Fruit fly (Drosophila melanogaster) whole organism, pupa: ENCODE measurements around the gene CG13847.

Experiments
- CG10348 ChIP-seq: fragments of 200-800 bp; sonication (Bioruptor generic); IDR thresholded peaks from 2 replicates; pipeline ENCODE4 v1.3.6; 2022; ENCODE audit warnings: missing biosample characterization, missing genetic modification characterization
- CG12605 ChIP-seq: fragments of 200-800 bp; sonication (Bioruptor generic); IDR thresholded peaks from 2 replicates; pipeline ENCODE4 v1.3.6; 2022; ENCODE audit warnings: missing biosample characterization, missing genetic modification characterization
- CG13204 ChIP-seq: fragments of 200-800 bp; sonication (Bioruptor generic); optimal IDR thresholded peaks from 2 replicates; lab custom pipeline; 2018; ENCODE audit warnings: missing biosample characterization, mild to moderate bottlenecking, missing genetic modification characterization, moderate library complexity
- CG14655 ChIP-seq: fragments of 200-800 bp; sonication (Bioruptor generic); optimal IDR thresholded peaks from 3 replicates; lab custom pipeline; 2017; ENCODE audit warnings: mild to moderate bottlenecking, missing biosample characterization, missing genetic modification reagents, missing genetic modification characterization
- CG15710 ChIP-seq: fragments of 200-800 bp; sonication (Bioruptor generic); optimal IDR thresholded peaks from 2 replicates; lab custom pipeline; 2018; ENCODE audit warnings: missing biosample characterization, mild to moderate bottlenecking, missing genetic modification characterization, moderate library complexity
- CG17806 ChIP-seq: fragments of 200-800 bp; sonication (Bioruptor generic); optimal IDR thresholded peaks from 2 replicates; lab custom pipeline; 2018; ENCODE audit warnings: missing biosample characterization, mild to moderate bottlenecking, missing genetic modification characterization, moderate library complexity
- CG32121 ChIP-seq: fragments of 200-800 bp; sonication (Bioruptor generic); IDR thresholded peaks from 2 replicates; pipeline ENCODE4 v1.3.6; 2022; ENCODE audit warnings: missing biosample characterization, missing genetic modification characterization
- CG34367 ChIP-seq: fragments of 200-800 bp; sonication (Bioruptor generic); optimal IDR thresholded peaks from 2 replicates; lab custom pipeline; 2018; ENCODE audit warnings: missing biosample characterization, mild to moderate bottlenecking, missing genetic modification characterization
- CG4496 ChIP-seq: fragments of 200-800 bp; sonication (Bioruptor generic); IDR thresholded peaks from 3 replicates; pipeline ENCODE4 v1.3.6; 2022; ENCODE audit warnings: missing biosample characterization, missing genetic modification characterization
- CG8159 ChIP-seq: fragments of 200-800 bp; sonication (Bioruptor generic); optimal IDR thresholded peaks from 3 replicates; lab custom pipeline; 2018; ENCODE audit warnings: missing biosample characterization, mild to moderate bottlenecking, missing genetic modification characterization, moderate library complexity
- CG8301 ChIP-seq: fragments of 200-800 bp; sonication (Bioruptor generic); optimal IDR thresholded peaks from 2 replicates; lab custom pipeline; 2018; ENCODE audit warnings: missing biosample characterization, mild to moderate bottlenecking, missing genetic modification characterization
- CG9948 ChIP-seq: fragments of 200-800 bp; sonication (Bioruptor generic); optimal IDR thresholded peaks from 2 replicates; lab custom pipeline; 2018; ENCODE audit warnings: missing biosample characterization, mild to moderate bottlenecking, missing genetic modification characterization, moderate library complexity
- D1 ChIP-seq: fragments of 200-800 bp; sonication (Bioruptor generic); optimal IDR thresholded peaks from 2 replicates; lab custom pipeline; 2018; ENCODE audit warnings: missing biosample characterization, mild to moderate bottlenecking, missing genetic modification characterization, moderate library complexity
- EcR ChIP-seq: fragments of 200-800 bp; sonication (Bioruptor generic); optimal IDR thresholded peaks from 3 replicates; lab custom pipeline; 2019; ENCODE audit warnings: missing biosample characterization, missing genetic modification characterization, mild to moderate bottlenecking, moderate library complexity, missing genetic modification reagents
- Ets98B ChIP-seq: fragments of 200-800 bp; sonication (Bioruptor generic); IDR thresholded peaks from 2 replicates; pipeline ENCODE4 v1.3.6; 2022; ENCODE audit warnings: missing biosample characterization, missing genetic modification characterization
- Pif1A ChIP-seq: fragments of 200-800 bp; sonication (Bioruptor generic); optimal IDR thresholded peaks from 3 replicates; lab custom pipeline; 2016; ENCODE audit warnings: missing biosample characterization, missing genetic modification characterization
- Pif1B ChIP-seq: fragments of 200-800 bp; sonication (Bioruptor generic); optimal IDR thresholded peaks from 3 replicates; lab custom pipeline; 2016; ENCODE audit warnings: missing biosample characterization, missing genetic modification characterization
- Snoo ChIP-seq: fragments of 200-800 bp; sonication (Bioruptor generic); optimal IDR thresholded peaks from 3 replicates; lab custom pipeline; 2017; ENCODE audit warnings: missing biosample characterization, mild to moderate bottlenecking, missing genetic modification characterization, inconsistent platforms
- fd96Ca ChIP-seq: fragments of 200-800 bp; sonication (Bioruptor generic); IDR thresholded peaks from 3 replicates; pipeline ENCODE4 v1.3.6; 2022; ENCODE audit warnings: missing biosample characterization, missing genetic modification characterization
- gl ChIP-seq: fragments of 200-800 bp; sonication (Bioruptor generic); optimal IDR thresholded peaks from 2 replicates; lab custom pipeline; 2018; ENCODE audit warnings: missing biosample characterization, mild to moderate bottlenecking, missing genetic modification characterization
- rn ChIP-seq: fragments of 200-800 bp; sonication (Bioruptor generic); IDR thresholded peaks from 2 replicates; pipeline ENCODE4 v1.3.6; 2022; ENCODE audit warnings: missing biosample characterization, missing genetic modification characterization

Gene CG13847

DNA sequence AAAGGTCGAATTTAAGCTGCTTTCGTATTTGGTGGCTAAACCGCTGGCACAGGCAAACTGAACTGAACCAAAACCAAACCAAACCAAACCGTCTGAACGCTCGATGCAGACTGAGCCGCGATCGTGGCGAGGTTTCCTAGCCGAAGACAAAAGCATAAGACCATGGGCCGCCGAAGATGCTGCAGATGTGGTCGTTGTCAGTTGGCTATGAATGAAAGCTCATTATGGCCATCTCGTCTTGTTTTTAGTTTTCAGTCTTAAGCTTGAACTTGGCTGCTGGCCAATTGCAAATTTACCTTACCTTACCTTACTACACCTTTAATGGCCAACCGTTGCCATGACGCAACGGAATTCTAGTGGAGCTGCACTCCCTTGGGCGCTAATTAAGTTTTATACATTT lies at the start of gene CG13847:
Gene CG13847, minus strand, starts transcription at position 101 of the 400 bp plus-strand sequence.
- TF ChIP-seq CG15710 (no peak), CG34367 (tag; lab: Kevin White, UChicago) (no peak), CG8159 (tag; lab: Kevin White, UChicago) (no peak), Snoo (tag; lab: Kevin White, UChicago) (no peak), CG13204 (GFP tag; lab: Kevin White, UChicago) (no peak), Ets98B (no peak), fd96Ca (GFP tag; lab: Robert Waterston, UW) (no peak), gl (tag; lab: Kevin White, UChicago) (no peak), D1 (tag; lab: Kevin White, UChicago) (no peak), CG14655 (GFP tag; lab: Kevin White, UChicago) (no peak)

DNA sequence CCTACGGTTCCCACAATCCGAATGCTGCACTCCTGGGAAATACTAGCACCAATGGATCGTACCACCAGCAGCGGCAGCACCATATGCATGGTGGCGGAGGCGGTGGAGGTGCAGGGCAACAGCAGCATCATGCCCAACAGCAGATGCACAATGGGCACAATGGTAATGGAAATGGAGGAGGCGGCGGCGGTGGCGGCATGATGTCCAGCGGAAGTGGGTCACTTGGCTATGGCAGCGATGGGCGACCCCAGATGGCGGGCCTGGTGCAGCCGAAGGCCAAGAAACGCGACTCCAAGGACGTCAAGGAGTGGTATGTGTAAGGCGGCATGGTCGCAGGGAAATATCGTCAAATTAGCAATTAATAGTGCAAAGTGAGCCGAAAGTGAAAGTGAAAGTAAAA lies 47.6 kb upstream of the CG13847 start:
- TF ChIP-seq CG14655 (GFP tag; lab: Kevin White, UChicago) (no peak), CG13204 (GFP tag; lab: Kevin White, UChicago) (no peak), D1 (tag; lab: Kevin White, UChicago) (no peak), CG34367 (tag; lab: Kevin White, UChicago) (no peak), CG17806 (tag; lab: Kevin White, UChicago) (no peak), CG15710 (no peak), CG32121 (GFP tag; lab: Robert Waterston, UW) (no peak), rn (GFP tag; lab: Robert Waterston, UW) (no peak), CG8159 (tag; lab: Kevin White, UChicago) (no peak), Snoo (tag; lab: Kevin White, UChicago) (no peak), EcR (no peak), CG4496 (no peak), Ets98B (no peak), Pif1A (GFP tag; lab: Kevin White, UChicago) (no peak), fd96Ca (GFP tag; lab: Robert Waterston, UW) (no peak), CG9948 (tag; lab: Kevin White, UChicago) (no peak), Pif1B (GFP tag; lab: Kevin White, UChicago) (no peak), CG8301 (no peak), CG10348 (no peak), CG12605 (GFP tag; lab: Robert Waterston, UW) (no peak)

DNA sequence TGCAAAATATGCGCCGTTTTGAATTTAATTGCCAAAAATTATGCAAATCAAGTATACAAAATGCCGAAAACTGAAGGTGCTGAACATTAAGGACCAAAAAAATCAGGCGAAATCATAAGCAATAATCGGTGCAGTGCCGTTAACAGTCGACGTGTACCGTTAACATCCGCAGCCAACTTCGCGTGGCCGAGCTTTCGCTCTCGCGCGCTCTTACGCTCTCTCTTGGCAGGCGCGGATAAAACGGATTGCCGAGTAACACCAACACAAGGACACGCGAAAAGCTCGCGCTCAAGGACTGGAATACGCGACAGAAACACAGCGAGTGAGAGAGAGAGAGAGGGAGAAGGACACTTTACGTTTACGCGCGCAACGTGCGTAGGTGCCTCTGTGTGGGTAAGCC lies 34.1 kb upstream of the CG13847 start:
- TF ChIP-seq Ets98B = no peak
- TF ChIP-seq Pif1A (GFP tag; lab: Kevin White, UChicago) = no peak
- TF ChIP-seq D1 (tag; lab: Kevin White, UChicago) = no peak
- TF ChIP-seq CG8159 (tag; lab: Kevin White, UChicago) = no peak
- no peak for TF ChIP-seq CG12605 (GFP tag; lab: Robert Waterston, UW)
- TF ChIP-seq CG32121 (GFP tag; lab: Robert Waterston, UW) = no peak
- no peak for TF ChIP-seq gl (tag; lab: Kevin White, UChicago)

DNA sequence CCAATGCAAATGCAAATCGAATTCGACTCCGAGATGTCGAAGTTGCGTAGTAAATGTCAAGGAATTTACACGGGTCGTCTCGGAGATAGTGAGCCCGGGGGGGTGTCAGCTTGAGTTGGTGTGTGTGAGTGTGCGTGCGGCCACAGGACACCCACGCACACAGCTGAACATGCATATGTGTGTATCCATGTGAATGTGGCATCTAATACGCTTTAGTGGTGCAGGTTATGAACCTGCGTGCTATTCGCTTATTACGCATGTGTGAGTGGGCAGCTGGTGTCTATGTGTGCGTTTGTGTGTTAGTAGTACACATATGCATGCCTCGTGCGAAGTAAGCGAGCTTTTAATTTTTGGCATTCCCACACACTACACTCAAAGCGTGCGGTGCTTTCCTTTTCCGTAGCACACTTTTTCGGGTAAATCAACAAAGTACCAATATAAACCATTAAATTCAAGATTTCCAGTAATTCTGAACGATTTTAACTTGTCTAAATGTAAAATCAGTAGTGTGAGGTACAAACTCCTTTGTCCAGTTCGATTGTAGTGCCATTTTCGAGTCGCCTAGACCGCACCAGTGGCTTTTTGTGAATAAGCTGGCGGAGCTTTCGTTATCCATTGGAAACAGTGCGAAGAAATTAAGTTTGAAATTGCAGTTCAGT lies 33.0 kb upstream of the CG13847 start:
- TF ChIP-seq CG15710 (peak; percentile 71), CG34367 (tag; lab: Kevin White, UChicago) (peak; percentile 55), CG13204 (GFP tag; lab: Kevin White, UChicago) (no peak), rn (GFP tag; lab: Robert Waterston, UW) (no peak), EcR (no peak), CG8301 (no peak), CG17806 (tag; lab: Kevin White, UChicago) (no peak), D1 (tag; lab: Kevin White, UChicago) (no peak), CG10348 (no peak), gl (tag; lab: Kevin White, UChicago) (no peak), Snoo (tag; lab: Kevin White, UChicago) (no peak), CG12605 (GFP tag; lab: Robert Waterston, UW) (peak; percentile 48; the same call in 1 of the 2 replicates), CG9948 (tag; lab: Kevin White, UChicago) (peak; percentile 65), CG32121 (GFP tag; lab: Robert Waterston, UW) (peak; percentile 36; the same call in 1 of the 2 replicates), Pif1B (GFP tag; lab: Kevin White, UChicago) (peak; percentile 47), Pif1A (GFP tag; lab: Kevin White, UChicago) (no peak), Ets98B (peak; percentile 60), CG8159 (tag; lab: Kevin White, UChicago) (peak; percentile 78), fd96Ca (GFP tag; lab: Robert Waterston, UW) (peak; percentile 77), CG4496 (peak; percentile 77), CG14655 (GFP tag; lab: Kevin White, UChicago) (no peak)

DNA sequence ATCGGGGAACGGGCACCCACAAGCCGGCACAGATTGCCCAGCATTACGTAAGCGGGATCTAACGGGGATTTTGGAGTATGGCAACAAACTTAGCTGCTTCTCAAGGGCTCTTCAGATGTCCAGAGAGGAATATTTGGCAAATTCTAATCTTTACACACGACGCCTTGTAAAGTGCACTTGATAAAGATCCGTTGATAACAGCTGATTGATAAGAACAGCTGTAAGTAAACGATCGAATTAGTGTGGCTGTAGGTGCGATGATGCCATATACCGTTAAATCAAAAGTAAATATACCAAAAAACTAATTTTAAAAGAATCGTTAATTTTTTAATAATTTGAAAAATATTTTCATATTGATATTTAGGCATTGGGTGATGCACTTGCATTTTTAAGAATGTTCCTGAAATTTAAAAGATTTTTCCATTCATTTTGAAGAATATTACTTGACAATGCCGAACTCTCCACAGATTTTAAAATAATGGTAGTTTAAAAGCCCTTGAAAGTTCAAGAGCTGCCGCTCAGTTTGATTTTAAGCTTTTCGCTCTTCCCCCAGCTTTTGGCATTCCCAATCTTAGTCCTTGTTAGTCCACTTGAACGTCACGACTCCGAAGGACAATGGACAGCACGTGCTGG lies 32.1 kb upstream of the CG13847 start, which contains the start of the genes CG5377 and Nrx-1:
Gene CG5377, minus strand, starts transcription at position 219 of the 633 bp plus-strand sequence.
Gene Nrx-1, plus strand, starts transcription at position 574 of the 633 bp plus-strand sequence.
- TF ChIP-seq CG15710 = no peak
- no peak for TF ChIP-seq Snoo (tag; lab: Kevin White, UChicago)
- TF ChIP-seq EcR = no peak
